Worm (Caenorhabditis elegans) whole organism, L4 larva: Measurements from ENCODE around the gene tmem-138.

ENCODE experiments used
- ZK546.5 ChIP-seq, 2 experiments: sonication (generic microtip); optimal IDR thresholded peaks; 2 replicates each; lab custom pipeline; 2017; ENCODE audit warnings: missing biosample characterization in 2 of 2, missing genetic modification characterization in 2 of 2
- egl-43 ChIP-seq: fragments of 200-800 bp; sonication (Bioruptor generic); IDR thresholded peaks from 2 replicates; pipeline ENCODE4 v1.3.6; 2022; ENCODE audit warnings: missing genetic modification reagents, missing genetic modification characterization, missing compliant biosample characterization
- hmg-1.1 ChIP-seq: fragments of 200-800 bp; sonication (Bioruptor generic); IDR thresholded peaks from 2 replicates; pipeline ENCODE4 v1.3.6; 2022; ENCODE audit warnings: missing genetic modification reagents, missing genetic modification characterization, missing compliant biosample characterization
- lsy-2 ChIP-seq, 2 experiments: fragments of 150-350 bp in 1 of 2; sonication (generic microtip) in 1 of 2; optimal IDR thresholded peaks; 2 replicates each; lab custom pipeline; 2014 to 2017; ENCODE audit warnings: missing biosample characterization in 2 of 2, missing genetic modification characterization in 2 of 2
- nhr-237 ChIP-seq: sonication (generic microtip); optimal IDR thresholded peaks from 2 replicates; lab custom pipeline; 2017; ENCODE audit warnings: missing biosample characterization, missing genetic modification characterization
- nhr-25 ChIP-seq: sonication (generic microtip); optimal IDR thresholded peaks from 2 replicates; lab custom pipeline; 2017; ENCODE audit warnings: missing genetic modification characterization, mild to moderate bottlenecking, missing compliant biosample characterization, antibody characterized with exemption, moderate library complexity, borderline replicate concordance; ENCODE audit not compliant: insufficient read depth
- nhr-76 ChIP-seq: fragments of 150-350 bp; optimal IDR thresholded peaks from 2 replicates; lab custom pipeline; 2014; ENCODE audit warnings: missing biosample characterization, missing genetic modification characterization
- nhr-77 ChIP-seq: fragments of 150-350 bp; optimal IDR thresholded peaks from 2 replicates; lab custom pipeline; 2014; ENCODE audit warnings: missing biosample characterization, missing genetic modification characterization
- pha-4 ChIP-seq, 2 experiments: fragments of 150-350 bp in 1 of 2; fragments of 200-800 bp in 1 of 2; sonication (Bioruptor generic) in 1 of 2; IDR thresholded peaks in 1 of 2; optimal IDR thresholded peaks in 1 of 2; 2 replicates each; pipeline versions ENCODE4 v1.3.6 to Lab custom; 2014 to 2022; ENCODE audit warnings: missing genetic modification characterization in 2 of 2, missing genetic modification reagents in 2 of 2, missing biosample characterization in 1 of 2, missing compliant biosample characterization in 1 of 2
- unc-62 ChIP-seq, 3 experiments: fragments of 150-350 bp in 1 of 3; sonication (generic microtip); optimal IDR thresholded peaks in 2 of 3; peaks in 1 of 3; 1 replicate in 1 of 3; 2 replicates in 2 of 3; lab custom pipeline; 2014 to 2017; ENCODE audit warnings: missing biosample characterization in 3 of 3, missing genetic modification characterization in 3 of 3, missing genetic modification reagents in 3 of 3, missing genotype in 1 of 3
- zfp-2 ChIP-seq: sonication (generic microtip); optimal IDR thresholded peaks from 2 replicates; lab custom pipeline; 2016; ENCODE audit warnings: mild to moderate bottlenecking, missing genetic modification characterization, missing compliant biosample characterization
- zfp-3 ChIP-seq: fragments of 200-800 bp; sonication (Bioruptor generic); conservative IDR thresholded peaks from 2 replicates; pipeline ENCODE4 v1.3.6; 2022; ENCODE audit warnings: missing genetic modification reagents, missing genetic modification characterization, missing compliant biosample characterization
- ztf-11 ChIP-seq: fragments of 150-350 bp; optimal IDR thresholded peaks from 2 replicates; lab custom pipeline; 2014; ENCODE audit warnings: missing biosample characterization, missing genetic modification characterization

DNA sequence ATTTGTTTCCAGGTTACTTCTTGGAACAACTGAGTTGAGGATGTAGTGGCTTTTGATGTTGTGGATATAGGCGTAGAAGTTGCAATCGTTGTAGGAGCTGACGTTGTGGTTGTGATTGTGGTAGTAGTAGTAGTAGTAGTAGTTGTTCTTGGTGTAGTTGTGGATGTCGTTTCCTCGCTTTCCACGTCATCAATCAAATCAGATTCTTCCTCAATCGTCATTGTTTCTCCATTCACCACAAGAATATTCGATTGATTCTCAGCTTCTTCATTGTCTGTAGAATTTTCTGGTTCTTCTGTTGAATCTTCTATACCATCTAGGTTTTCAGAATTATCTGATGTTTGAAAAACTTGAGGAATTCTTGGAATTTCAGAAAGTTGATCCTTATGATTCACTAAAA, 21.5 kb downstream of the tmem-138 start:
- no peak for TF ChIP-seq nhr-237 (tag; lab: Kevin White, UChicago)
- no peak for TF ChIP-seq ZK546.5 (tag; optimal IDR thresholded peaks at IDR 0.05; lab: Kevin White, UChicago)
- TF ChIP-seq hmg-1.1 (GFP tag; lab: Robert Waterston, UW), result no peak
- TF ChIP-seq unc-62 (GFP tag; optimal IDR thresholded peaks at IDR 0.05 in 1 of 2; lab: Kevin White, UChicago), result peak in 1 of 2 experiments; percentile 91
- no peak for TF ChIP-seq unc-62 (tag; optimal IDR thresholded peaks at IDR 0.05; lab: Kevin White, UChicago)
- no peak for TF ChIP-seq pha-4 (GFP tag; IDR thresholded peaks at IDR 0.05; lab: Robert Waterston, UW)
- no peak for TF ChIP-seq pha-4 (tag; optimal IDR thresholded peaks at IDR 0.05; lab: Kevin White, UChicago)
- no peak for TF ChIP-seq lsy-2 (tag; optimal IDR thresholded peaks at IDR 0.05; lab: Kevin White, UChicago)
- TF ChIP-seq nhr-77 (tag; lab: Kevin White, UChicago), result no peak
- no peak for TF ChIP-seq ztf-11 (tag; lab: Kevin White, UChicago)
- no peak for TF ChIP-seq zfp-2 (tag; lab: Kevin White, UChicago)
- TF ChIP-seq nhr-25 (tag; lab: Kevin White, UChicago), result no peak
- TF ChIP-seq nhr-76, result no peak
- no peak for TF ChIP-seq zfp-3 (GFP tag; lab: Robert Waterston, UW)
- TF ChIP-seq egl-43, result no peak
